Worm (Caenorhabditis elegans) whole organism, early embryonic: Measurements from ENCODE around the gene Y69A2AR.25.
A peak's percentile ranks its signal among the peaks of the same experiment; 100 is the strongest.

Experiments
- B0310.2 ChIP-seq: sonication (generic microtip); optimal IDR thresholded peaks from 2 replicates; lab custom pipeline; 2016; ENCODE audit warnings: mild to moderate bottlenecking, missing genetic modification characterization, missing compliant biosample characterization
- F13C5.2 ChIP-seq: sonication (generic microtip); optimal IDR thresholded peaks from 2 replicates; lab custom pipeline; 2017; ENCODE audit warnings: mild to moderate bottlenecking, missing genetic modification characterization, inconsistent platforms, missing compliant biosample characterization
- aly-1 ChIP-seq: sonication (generic microtip); optimal IDR thresholded peaks from 2 replicates; lab custom pipeline; 2016; ENCODE audit warnings: missing genetic modification characterization, missing compliant biosample characterization
- ama-1 ChIP-seq: fragments of 150-350 bp; optimal IDR thresholded peaks from 2 replicates; lab custom pipeline; 2014
- ceh-13 ChIP-seq: fragments of 200-800 bp; sonication (Bioruptor generic); optimal IDR thresholded peaks from 2 replicates; lab custom pipeline; 2018; ENCODE audit warnings: mild to moderate bottlenecking, missing genetic modification characterization, missing compliant biosample characterization
- ceh-36 ChIP-seq: sonication (generic microtip); optimal IDR thresholded peaks from 2 replicates; lab custom pipeline; 2016; ENCODE audit warnings: missing genetic modification characterization, inconsistent platforms, missing compliant biosample characterization
- ets-7 ChIP-seq: sonication (generic microtip); optimal IDR thresholded peaks from 2 replicates; lab custom pipeline; 2016; ENCODE audit warnings: missing genotype, missing genetic modification characterization, missing compliant biosample characterization
- flt-1 ChIP-seq: fragments of 200-800 bp; sonication (Bioruptor generic); IDR thresholded peaks from 2 replicates; pipeline ENCODE4 v1.3.6; 2022; ENCODE audit warnings: missing genetic modification characterization, missing compliant biosample characterization
- hmbx-1 ChIP-seq: sonication (generic microtip); optimal IDR thresholded peaks from 2 replicates; lab custom pipeline; 2016; ENCODE audit warnings: mild to moderate bottlenecking, missing genetic modification characterization, missing compliant biosample characterization
- hmg-4 ChIP-seq: fragments of 200-800 bp; sonication (Bioruptor generic); optimal IDR thresholded peaks from 2 replicates; lab custom pipeline; 2018; ENCODE audit warnings: mild to moderate bottlenecking, missing genetic modification characterization, missing compliant biosample characterization
- hnd-1 ChIP-seq: sonication (generic microtip); optimal IDR thresholded peaks from 2 replicates; lab custom pipeline; 2016; ENCODE audit warnings: missing genetic modification characterization, missing compliant biosample characterization
- pes-1 ChIP-seq: fragments of 200-800 bp; sonication (Bioruptor generic); IDR thresholded peaks from 2 replicates; pipeline ENCODE4 v1.3.6; 2022; ENCODE audit warnings: missing genetic modification reagents, missing genetic modification characterization, missing compliant biosample characterization
- scrt-1 ChIP-seq: fragments of 200-800 bp; sonication (Bioruptor generic); IDR thresholded peaks from 2 replicates; pipeline ENCODE4 v1.3.6; 2022; ENCODE audit warnings: missing genetic modification characterization, missing compliant biosample characterization
- sea-1 ChIP-seq: fragments of 200-800 bp; sonication (Bioruptor generic); conservative IDR thresholded peaks from 2 replicates; pipeline ENCODE4 v1.3.6; 2022; ENCODE audit warnings: missing genetic modification characterization, missing compliant biosample characterization
- tbx-11 ChIP-seq: fragments of 200-800 bp; sonication (Bioruptor generic); IDR thresholded peaks from 2 replicates; pipeline ENCODE4 v1.3.6; 2022; ENCODE audit warnings: missing genetic modification characterization, missing compliant biosample characterization
- tbx-37 ChIP-seq: fragments of 200-800 bp; sonication (Bioruptor generic); conservative IDR thresholded peaks from 2 replicates; pipeline ENCODE4 v1.3.6; 2022; ENCODE audit warnings: missing genetic modification reagents, missing genetic modification characterization, missing compliant biosample characterization
- tra-4 ChIP-seq: sonication (generic microtip); optimal IDR thresholded peaks from 2 replicates; lab custom pipeline; 2017; ENCODE audit warnings: missing genetic modification characterization, missing compliant biosample characterization

Y69A2AR.25 gene

ce11 chrIV:2606572-2606971 lies 38.4 kb upstream of the Y69A2AR.25 start:
- no peak for TF ChIP-seq scrt-1 (GFP tag; lab: Robert Waterston, UW)
- TF ChIP-seq ama-1 (lab: Kevin White, UChicago): no peak
- no peak for TF ChIP-seq ets-7 (tag; lab: Kevin White, UChicago)
- no peak for TF ChIP-seq hmg-4 (GFP tag; lab: Kevin White, UChicago)
- TF ChIP-seq B0310.2 (tag; lab: Kevin White, UChicago): no peak
- no peak for TF ChIP-seq hnd-1 (tag; lab: Kevin White, UChicago)
- no peak for TF ChIP-seq tra-4 (tag; lab: Kevin White, UChicago)
- no peak for TF ChIP-seq tbx-37 (GFP tag; lab: Robert Waterston, UW)
- TF ChIP-seq sea-1 (GFP tag; lab: Robert Waterston, UW): no peak
- TF ChIP-seq flt-1 (GFP tag; lab: Robert Waterston, UW): no peak
- TF ChIP-seq ceh-13 (GFP tag; lab: Kevin White, UChicago): no peak
- no peak for TF ChIP-seq F13C5.2 (tag; lab: Kevin White, UChicago)
- no peak for TF ChIP-seq aly-1 (tag; lab: Kevin White, UChicago)
- no peak for TF ChIP-seq tbx-11 (GFP tag; lab: Robert Waterston, UW)

ce11 chrIV:2603556-2604021 lies 35.4 kb upstream of the Y69A2AR.25 start:
- no peak for TF ChIP-seq tbx-11 (GFP tag; lab: Robert Waterston, UW)
- TF ChIP-seq ets-7 (tag; lab: Kevin White, UChicago): no peak
- no peak for TF ChIP-seq hmbx-1 (tag; lab: Kevin White, UChicago)
- no peak for TF ChIP-seq hnd-1 (tag; lab: Kevin White, UChicago)
- TF ChIP-seq ceh-36 (tag; lab: Kevin White, UChicago): no peak
- no peak for TF ChIP-seq B0310.2 (tag; lab: Kevin White, UChicago)
- no peak; the same call in 1 of the 2 replicates for TF ChIP-seq tbx-37 (GFP tag; lab: Robert Waterston, UW)
- TF ChIP-seq hmg-4 (GFP tag; lab: Kevin White, UChicago): no peak
- no peak for TF ChIP-seq tra-4 (tag; lab: Kevin White, UChicago)
- TF ChIP-seq ama-1 (lab: Kevin White, UChicago): no peak
- TF ChIP-seq scrt-1 (GFP tag; lab: Robert Waterston, UW): no peak
- no peak for TF ChIP-seq F13C5.2 (tag; lab: Kevin White, UChicago)
- TF ChIP-seq sea-1 (GFP tag; lab: Robert Waterston, UW): no peak

- TF ChIP-seq F13C5.2 (tag; lab: Kevin White, UChicago) (no peak), flt-1 (GFP tag; lab: Robert Waterston, UW) (no peak), sea-1 (GFP tag; lab: Robert Waterston, UW) (0 out of 2 replicates have a peak, but pooled peaks have one; percentile 12)
These were observed 34.7 kb upstream of the Y69A2AR.25 start for ce11 chrIV:2602862-2603189.

DNA sequence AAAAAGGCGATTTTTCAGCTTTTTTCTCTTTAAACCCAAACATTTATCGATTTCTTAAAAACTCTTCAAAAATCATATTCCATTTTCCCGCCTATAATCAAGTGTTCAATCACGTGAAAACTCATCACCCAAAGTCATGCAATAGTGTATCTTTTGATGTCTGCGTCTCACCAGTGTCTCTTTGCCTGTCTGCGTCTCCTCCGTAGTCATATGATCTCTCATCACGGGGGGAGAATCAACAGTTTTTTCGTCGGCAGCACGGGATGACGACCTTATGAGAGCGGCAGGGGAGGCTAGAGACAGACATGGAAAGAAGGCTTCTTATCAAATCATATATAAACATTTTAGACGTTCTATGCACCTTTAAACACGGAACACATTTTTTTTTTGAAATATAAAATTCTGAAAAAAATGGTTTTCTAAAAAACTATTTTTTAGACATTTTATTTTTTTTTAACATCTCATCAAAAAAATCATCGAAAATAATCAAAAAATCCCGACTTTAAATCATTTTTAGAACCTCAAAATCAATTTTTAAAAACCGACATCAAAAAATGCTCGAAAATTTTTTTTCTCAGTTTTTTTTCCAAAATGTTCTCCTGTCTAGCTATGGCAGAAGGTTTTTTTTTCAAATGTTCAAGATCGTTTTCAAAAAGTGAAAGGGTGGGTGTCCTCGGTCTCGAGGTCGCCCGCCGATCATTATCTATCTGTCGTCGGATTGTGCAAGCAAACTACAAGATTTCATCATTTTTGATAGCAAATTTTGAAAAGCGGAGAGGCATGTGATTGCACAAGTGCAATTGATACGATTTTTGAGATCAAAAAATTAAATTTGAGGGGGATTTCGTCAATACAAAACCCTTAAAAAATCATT lies 34.1 kb upstream of the Y69A2AR.25 start:
- TF ChIP-seq flt-1 (GFP tag; lab: Robert Waterston, UW): 0 out of 2 replicates have a peak, but pooled peaks have one; percentile 43
- no peak for TF ChIP-seq hmbx-1 (tag; lab: Kevin White, UChicago)
- peak; percentile 19 for TF ChIP-seq F13C5.2 (tag; lab: Kevin White, UChicago)
- TF ChIP-seq B0310.2 (tag; lab: Kevin White, UChicago): peak; percentile 29

- TF ChIP-seq ama-1 (lab: Kevin White, UChicago): no peak
These were observed 32.7 kb upstream of the Y69A2AR.25 start, which contains the start of gene epg-9 for ce11 chrIV:2600841-2601240. epg-9 (plus strand) TSS chrIV:2601141.

DNA sequence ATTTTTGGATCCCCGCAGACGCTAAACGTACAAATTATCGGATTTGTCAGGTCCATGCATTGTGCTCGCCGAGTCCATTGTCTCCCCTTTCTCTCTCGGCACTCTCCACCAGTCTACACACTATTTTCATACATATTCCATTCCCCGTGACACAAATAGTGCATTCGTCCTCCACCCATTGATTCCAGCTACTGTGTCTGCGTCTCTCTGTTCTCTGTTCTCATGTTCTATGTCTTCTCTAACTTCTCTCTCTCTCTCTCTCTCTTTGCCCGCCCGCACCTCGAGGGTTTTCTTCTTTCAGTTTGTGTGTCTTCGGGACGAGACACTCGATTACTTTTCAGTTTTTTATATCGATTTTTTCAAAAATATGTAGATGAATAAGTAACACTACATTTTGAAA lies 31.5 kb upstream of the Y69A2AR.25 start:
- TF ChIP-seq tbx-11 (GFP tag; lab: Robert Waterston, UW): no peak
- peak; percentile 21 for TF ChIP-seq F13C5.2 (tag; lab: Kevin White, UChicago)

DNA sequence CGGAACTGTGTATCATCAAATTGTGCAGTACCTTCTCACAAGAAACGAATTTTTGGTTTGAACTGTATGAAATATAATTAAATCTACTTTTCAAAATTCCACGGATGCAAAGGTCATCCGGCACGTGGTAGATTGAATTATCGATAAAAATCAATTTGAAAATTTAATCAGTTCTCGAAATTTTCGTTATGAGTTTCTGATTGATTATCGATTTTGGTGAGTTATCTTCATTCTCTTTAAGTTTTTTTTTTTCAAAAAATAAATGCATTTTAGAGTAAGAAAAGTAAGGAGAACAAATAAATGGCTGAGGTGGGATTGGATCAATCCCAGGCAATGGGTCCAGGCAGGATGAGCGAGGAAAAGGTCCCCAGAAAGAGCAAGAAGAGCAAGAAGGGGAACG lies 29.2 kb upstream of the Y69A2AR.25 start, which contains the start of gene Y69A2AR.47:
TSS of gene Y69A2AR.47 (plus strand) at position 301 of the 400 bp plus-strand sequence.
- TF ChIP-seq B0310.2 (tag; lab: Kevin White, UChicago) (no peak), tbx-11 (GFP tag; lab: Robert Waterston, UW) (no peak), hmg-4 (GFP tag; lab: Kevin White, UChicago) (no peak), aly-1 (tag; lab: Kevin White, UChicago) (no peak), scrt-1 (GFP tag; lab: Robert Waterston, UW) (no peak), tbx-37 (GFP tag; lab: Robert Waterston, UW) (no peak), ceh-36 (tag; lab: Kevin White, UChicago) (no peak), pes-1 (GFP tag; lab: Robert Waterston, UW) (no peak), F13C5.2 (tag; lab: Kevin White, UChicago) (no peak), flt-1 (GFP tag; lab: Robert Waterston, UW) (no peak), ama-1 (lab: Kevin White, UChicago) (no peak), ets-7 (tag; lab: Kevin White, UChicago) (no peak), sea-1 (GFP tag; lab: Robert Waterston, UW) (no peak)

- TF ChIP-seq B0310.2 (tag; lab: Kevin White, UChicago) (no peak), pes-1 (GFP tag; lab: Robert Waterston, UW) (no peak), hmg-4 (GFP tag; lab: Kevin White, UChicago) (no peak), scrt-1 (GFP tag; lab: Robert Waterston, UW) (no peak), ceh-13 (GFP tag; lab: Kevin White, UChicago) (no peak), hnd-1 (tag; lab: Kevin White, UChicago) (no peak), ceh-36 (tag; lab: Kevin White, UChicago) (no peak), tbx-37 (GFP tag; lab: Robert Waterston, UW) (no peak), aly-1 (tag; lab: Kevin White, UChicago) (no peak), flt-1 (GFP tag; lab: Robert Waterston, UW) (no peak), F13C5.2 (tag; lab: Kevin White, UChicago) (no peak), sea-1 (GFP tag; lab: Robert Waterston, UW) (no peak), tra-4 (tag; lab: Kevin White, UChicago) (no peak), tbx-11 (GFP tag; lab: Robert Waterston, UW) (no peak)
These were observed 13.3 kb upstream of the Y69A2AR.25 start, which contains the start of gene nhr-242 for ce11 chrIV:2581483-2581882. nhr-242 (minus strand) TSS chrIV:2581583.
